Worm (Caenorhabditis elegans) whole organism, L4 larva: ENCODE measurements around the gene fbxl-2.

ENCODE experiments used
- ama-1 ChIP-seq: fragments of 150-350 bp; optimal IDR thresholded peaks from 2 replicates; lab custom pipeline; 2014; ENCODE audit warnings: inconsistent platforms, mixed read lengths
- daf-19 ChIP-seq: fragments of 200-800 bp; sonication (Bioruptor generic); conservative IDR thresholded peaks from 2 replicates; pipeline ENCODE4 v1.3.6; 2022; ENCODE audit warnings: missing genetic modification characterization, missing compliant biosample characterization
- egl-27 ChIP-seq: sonication (generic microtip); optimal IDR thresholded peaks from 3 replicates; lab custom pipeline; 2017; ENCODE audit warnings: missing biosample characterization, missing genetic modification reagents, missing genetic modification characterization

ce11 chrIII:4739975-4740374, 17.1 kb upstream of the fbxl-2 start, which contains the start of gene ras-2:
- TF ChIP-seq daf-19 (GFP tag; lab: Robert Waterston, UW), result no peak
- no peak for TF ChIP-seq egl-27 (tag; lab: Kevin White, UChicago)
- TF ChIP-seq ama-1 (lab: Kevin White, UChicago), result no peak
